Worm (Caenorhabditis elegans) whole organism, early embryonic: Measurements from ENCODE around the gene nhr-99.

Experiments
- B0310.2 ChIP-seq: sonication (generic microtip); optimal IDR thresholded peaks from 2 replicates; lab custom pipeline; 2016; ENCODE audit warnings: mild to moderate bottlenecking, missing genetic modification characterization, missing compliant biosample characterization
- aly-1 ChIP-seq: sonication (generic microtip); optimal IDR thresholded peaks from 2 replicates; lab custom pipeline; 2016; ENCODE audit warnings: missing genetic modification characterization, missing compliant biosample characterization
- ama-1 ChIP-seq: fragments of 150-350 bp; optimal IDR thresholded peaks from 2 replicates; lab custom pipeline; 2014
- ceh-13 ChIP-seq: fragments of 200-800 bp; sonication (Bioruptor generic); optimal IDR thresholded peaks from 2 replicates; lab custom pipeline; 2018; ENCODE audit warnings: mild to moderate bottlenecking, missing genetic modification characterization, missing compliant biosample characterization
- flt-1 ChIP-seq: fragments of 200-800 bp; sonication (Bioruptor generic); IDR thresholded peaks from 2 replicates; pipeline ENCODE4 v1.3.6; 2022; ENCODE audit warnings: missing genetic modification characterization, missing compliant biosample characterization
- hmbx-1 ChIP-seq: sonication (generic microtip); optimal IDR thresholded peaks from 2 replicates; lab custom pipeline; 2016; ENCODE audit warnings: mild to moderate bottlenecking, missing genetic modification characterization, missing compliant biosample characterization
- scrt-1 ChIP-seq: fragments of 200-800 bp; sonication (Bioruptor generic); IDR thresholded peaks from 2 replicates; pipeline ENCODE4 v1.3.6; 2022; ENCODE audit warnings: missing genetic modification characterization, missing compliant biosample characterization
- tra-4 ChIP-seq: sonication (generic microtip); optimal IDR thresholded peaks from 2 replicates; lab custom pipeline; 2017; ENCODE audit warnings: missing genetic modification characterization, missing compliant biosample characterization

ce11 chrV:484285-484890 lies 9.8 kb downstream of the nhr-99 start, which contains the start of gene nhr-212:
- TF ChIP-seq hmbx-1 (tag; lab: Kevin White, UChicago) = no peak
- no peak for TF ChIP-seq ama-1 (lab: Kevin White, UChicago)
- TF ChIP-seq scrt-1 = no peak
- TF ChIP-seq flt-1 (GFP tag; lab: Robert Waterston, UW) = no peak
- TF ChIP-seq ceh-13 (GFP tag; lab: Kevin White, UChicago) = no peak
- no peak for TF ChIP-seq tra-4 (tag; lab: Kevin White, UChicago)
- no peak for TF ChIP-seq aly-1 (tag; lab: Kevin White, UChicago)
- TF ChIP-seq B0310.2 = no peak
